Fruit fly (Drosophila melanogaster): ENCODE measurements around the gene CG18641.

Gene CG18641

dm6 chr2L:2380805-2381204, 34.3 kb downstream of the CG18641 start, which contains the start of gene Eogt (continued):
- TF ChIP-seq ara (GFP tag; IDR thresholded peaks at IDR 0.05): peak; percentile 98
- no peak for TF ChIP-seq Doc3 (GFP tag; IDR thresholded peaks at IDR 0.05; ENCODE audit: partially characterized antibody)
- TF ChIP-seq CG5180 (GFP tag; optimal IDR thresholded peaks at IDR 0.05): peak; percentile 61
- peak; percentile 84 for TF ChIP-seq ewg (GFP tag; optimal IDR thresholded peaks at IDR 0.05)
- peak; percentile 88 for TF ChIP-seq bowl (GFP tag; IDR thresholded peaks at IDR 0.05)
- TF ChIP-seq pho (GFP tag; optimal IDR thresholded peaks at IDR 0.05): peak; percentile 76
- TF ChIP-seq danr (GFP tag; IDR thresholded peaks at IDR 0.05): peak; percentile 95
- TF ChIP-seq ken (GFP tag; IDR thresholded peaks at IDR 0.05): peak; percentile 98
- peak; percentile 93 for TF ChIP-seq gcm (GFP tag; optimal IDR thresholded peaks at IDR 0.05)
- peak; percentile 70 for TF ChIP-seq CG6654 (GFP tag; optimal IDR thresholded peaks at IDR 0.05)
- peak; percentile 98 for TF ChIP-seq Ptx1 (GFP tag; IDR thresholded peaks at IDR 0.05)
- TF ChIP-seq nom (GFP tag; optimal IDR thresholded peaks at IDR 0.05): peak; percentile 81
- TF ChIP-seq her (GFP tag; optimal IDR thresholded peaks at IDR 0.05): no peak
- TF ChIP-seq CkIIα-i1 (GFP tag; IDR thresholded peaks at IDR 0.05): no peak; the same call in 1 of the 2 replicates
- TF ChIP-seq Mes4 (GFP tag; optimal IDR thresholded peaks at IDR 0.05): peak; percentile 51
- TF ChIP-seq CG2120 (GFP tag; optimal IDR thresholded peaks at IDR 0.05): peak; percentile 93
- peak; percentile 77 for TF ChIP-seq Nf-YB (GFP tag; optimal IDR thresholded peaks at IDR 0.05)
- peak; percentile 83 for TF ChIP-seq mam (GFP tag; optimal IDR thresholded peaks at IDR 0.05)
- TF ChIP-seq sr (GFP tag; IDR thresholded peaks at IDR 0.05): peak; percentile 82; the same call in 2 of the 3 replicates
- TF ChIP-seq stc (GFP tag; IDR thresholded peaks at IDR 0.05): peak; percentile 97
- peak; percentile 89 for TF ChIP-seq CG4424 (GFP tag; optimal IDR thresholded peaks at IDR 0.05)
- peak; percentile 65 for TF ChIP-seq CG17802 (tag; optimal IDR thresholded peaks at IDR 0.05)
- TF ChIP-seq fu2 (GFP tag; optimal IDR thresholded peaks at IDR 0.05): peak; percentile 63
- no peak for TF ChIP-seq Hr39 (optimal IDR thresholded peaks at IDR 0.05)
- TF ChIP-seq CG14014 (GFP tag; IDR thresholded peaks at IDR 0.05): peak; percentile 97
- TF ChIP-seq sim (GFP tag; IDR thresholded peaks at IDR 0.05): peak; percentile 92
- peak; percentile 77 for TF ChIP-seq Adf1 (GFP tag; IDR thresholded peaks at IDR 0.05)
- TF ChIP-seq CG7372 (GFP tag; IDR thresholded peaks at IDR 0.05): peak; percentile 94
- peak; percentile 93 for TF ChIP-seq CG9817 (tag; optimal IDR thresholded peaks at IDR 0.05)
- TF ChIP-seq CG12299 (tag; optimal IDR thresholded peaks at IDR 0.05): peak; percentile 88
- TF ChIP-seq CG14441 (GFP tag; IDR thresholded peaks at IDR 0.05): peak; percentile 96
- TF ChIP-seq Jarid2 (GFP tag; optimal IDR thresholded peaks at IDR 0.05): peak; percentile 47
- peak; percentile 44 for TF ChIP-seq BEAF-32 (GFP tag; optimal IDR thresholded peaks at IDR 0.05)
- TF ChIP-seq CG15696 (tag; optimal IDR thresholded peaks at IDR 0.05): peak; percentile 92
- TF ChIP-seq CG5245 (GFP tag; optimal IDR thresholded peaks at IDR 0.05): peak; percentile 85
- TF ChIP-seq usp (GFP tag; optimal IDR thresholded peaks at IDR 0.05): no peak
- TF ChIP-seq CG15011 (GFP tag; optimal IDR thresholded peaks at IDR 0.05): peak; percentile 78
- peak; percentile 88 for TF ChIP-seq tin (GFP tag; optimal IDR thresholded peaks at IDR 0.05)
- TF ChIP-seq Meics (GFP tag; optimal IDR thresholded peaks at IDR 0.05): peak; percentile 87
- TF ChIP-seq CG3407 (GFP tag; optimal IDR thresholded peaks at IDR 0.05): peak; percentile 86
- TF ChIP-seq gro (GFP tag; optimal IDR thresholded peaks at IDR 0.05): peak; percentile 27
- peak; percentile 96 for TF ChIP-seq wor (GFP tag; IDR thresholded peaks at IDR 0.05)
- TF ChIP-seq Sox100B (GFP tag; optimal IDR thresholded peaks at IDR 0.05): peak; percentile 79
- no peak for TF ChIP-seq bbx (GFP tag; IDR thresholded peaks at IDR 0.05; ENCODE audit: partially characterized antibody)
- peak; percentile 85 for TF ChIP-seq CG10147 (GFP tag; optimal IDR thresholded peaks at IDR 0.05)
- peak; percentile 86 for TF ChIP-seq CG31441 (GFP tag; IDR thresholded peaks at IDR 0.05)
- TF ChIP-seq CG9876 (GFP tag; optimal IDR thresholded peaks at IDR 0.05): no peak
- TF ChIP-seq CG43689 (GFP tag; IDR thresholded peaks at IDR 0.05): peak; percentile 89
- TF ChIP-seq psq (GFP tag; optimal IDR thresholded peaks at IDR 0.05): peak; percentile 77
- TF ChIP-seq CG10462 (GFP tag; optimal IDR thresholded peaks at IDR 0.05): peak; percentile 90
- peak; percentile 76 for TF ChIP-seq CG6813 (GFP tag; optimal IDR thresholded peaks at IDR 0.05)
- TF ChIP-seq CG4360 (GFP tag; IDR thresholded peaks at IDR 0.05): peak; percentile 75

All from whole organism, embryonic.